Worm (Caenorhabditis elegans) whole organism, L4/young adult: ENCODE data around the gene T13F3.6.

Experiments used
- dao-5 ChIP-seq: sonication (generic microtip); optimal IDR thresholded peaks from 2 replicates; lab custom pipeline; 2016; ENCODE audit warnings: missing genotype, missing genetic modification characterization, moderate library complexity, missing compliant biosample characterization
- him-1 ChIP-seq: sonication (generic microtip); optimal IDR thresholded peaks from 2 replicates; lab custom pipeline; 2016; ENCODE audit warnings: missing genotype, missing genetic modification reagents, missing genetic modification characterization, missing compliant biosample characterization

DNA sequence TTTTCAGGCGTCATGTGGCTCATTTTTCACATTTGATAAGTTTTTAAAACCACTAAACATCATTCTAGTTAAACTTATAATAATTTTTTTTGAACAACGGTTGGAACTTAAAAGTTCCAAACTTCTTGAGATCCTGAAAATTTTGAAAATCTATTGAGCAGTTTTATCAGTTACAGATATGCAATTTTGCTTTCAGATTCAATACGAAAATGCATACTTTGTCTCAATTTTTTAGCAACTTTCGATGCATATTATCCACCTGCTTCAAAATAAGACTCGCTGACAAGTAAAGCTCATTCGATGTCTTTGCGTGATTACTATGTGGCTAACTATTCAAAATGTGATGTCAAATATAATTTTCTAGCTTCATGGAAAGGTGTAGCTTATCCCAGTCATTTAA, 24.4 kb downstream of the T13F3.6 start, which contains the start of gene srh-95:
- TF ChIP-seq him-1 (tag; lab: Kevin White, UChicago) (no peak), dao-5 (no peak)
